Fruit fly (Drosophila melanogaster) whole organism, pupa: ENCODE results near the gene NFAT.

Experiments used
- CG34367 ChIP-seq: fragments of 200-800 bp; sonication (Bioruptor generic); optimal IDR thresholded peaks from 2 replicates; lab custom pipeline; 2018; ENCODE audit warnings: missing biosample characterization, mild to moderate bottlenecking, missing genetic modification characterization
- CG8301 ChIP-seq: fragments of 200-800 bp; sonication (Bioruptor generic); optimal IDR thresholded peaks from 2 replicates; lab custom pipeline; 2018; ENCODE audit warnings: missing biosample characterization, mild to moderate bottlenecking, missing genetic modification characterization
- CG9948 ChIP-seq: fragments of 200-800 bp; sonication (Bioruptor generic); optimal IDR thresholded peaks from 2 replicates; lab custom pipeline; 2018; ENCODE audit warnings: missing biosample characterization, mild to moderate bottlenecking, missing genetic modification characterization, moderate library complexity
- D1 ChIP-seq: fragments of 200-800 bp; sonication (Bioruptor generic); optimal IDR thresholded peaks from 2 replicates; lab custom pipeline; 2018; ENCODE audit warnings: missing biosample characterization, mild to moderate bottlenecking, missing genetic modification characterization, moderate library complexity
- EcR ChIP-seq: fragments of 200-800 bp; sonication (Bioruptor generic); optimal IDR thresholded peaks from 3 replicates; lab custom pipeline; 2019; ENCODE audit warnings: missing biosample characterization, missing genetic modification characterization, mild to moderate bottlenecking, moderate library complexity, missing genetic modification reagents
- Pif1A ChIP-seq: fragments of 200-800 bp; sonication (Bioruptor generic); optimal IDR thresholded peaks from 3 replicates; lab custom pipeline; 2016; ENCODE audit warnings: missing biosample characterization, missing genetic modification characterization
- gl ChIP-seq: fragments of 200-800 bp; sonication (Bioruptor generic); optimal IDR thresholded peaks from 2 replicates; lab custom pipeline; 2018; ENCODE audit warnings: missing biosample characterization, mild to moderate bottlenecking, missing genetic modification characterization

- TF ChIP-seq Pif1A (GFP tag; lab: Kevin White, UChicago) (peak; percentile 85), D1 (peak; percentile 70), CG9948 (tag; lab: Kevin White, UChicago) (peak; percentile 82), CG8301 (tag; lab: Kevin White, UChicago) (peak; percentile 87), gl (peak; percentile 67), CG34367 (peak; percentile 80), EcR (no peak)
Measured at dm6 chrX:13641115-13641890, 16.8 kb downstream of the NFAT start.
